Worm (Caenorhabditis elegans): ENCODE data around the gene exos-7.

ce11 chrV:20830409-20830808 is 8.3 kb upstream of the exos-7 start:
- no peak for TF ChIP-seq dmd-4 (tag; optimal IDR thresholded peaks at IDR 0.05; ENCODE audit: borderline replicate concordance)
- TF ChIP-seq gmeb-2 (tag; optimal IDR thresholded peaks at IDR 0.05) = no peak
- no peak for TF ChIP-seq eyg-1 (tag; optimal IDR thresholded peaks at IDR 0.05)
- TF ChIP-seq tbx-7 (tag; optimal IDR thresholded peaks at IDR 0.05) = no peak
- TF ChIP-seq pha-2 (tag; optimal IDR thresholded peaks at IDR 0.05) = no peak
- TF ChIP-seq ama-1 (optimal IDR thresholded peaks at IDR 0.05) = no peak
- TF ChIP-seq T23F11.4 (GFP tag; optimal IDR thresholded peaks at IDR 0.05) = no peak
- TF ChIP-seq ref-2 (tag; optimal IDR thresholded peaks at IDR 0.05) = no peak
- TF ChIP-seq pax-1 (tag; optimal IDR thresholded peaks at IDR 0.05) = no peak
- no peak for TF ChIP-seq ets-4 (tag; optimal IDR thresholded peaks at IDR 0.05)
